Worm (Caenorhabditis elegans) whole organism, L3 larva: ENCODE measurements around the gene sma-4.
A peak's percentile ranks its signal among the peaks of the same experiment; 100 is the strongest.

ENCODE experiments used
- R02D3.7 ChIP-seq: fragments of 150-350 bp; optimal IDR thresholded peaks from 2 replicates; lab custom pipeline; 2014; ENCODE audit warnings: missing biosample characterization, missing genetic modification characterization
- ZK546.5 ChIP-seq: sonication (generic microtip); optimal IDR thresholded peaks from 2 replicates; lab custom pipeline; 2017; ENCODE audit warnings: missing biosample characterization, missing genetic modification characterization
- ama-1 ChIP-seq: fragments of 150-350 bp; optimal IDR thresholded peaks from 2 replicates; lab custom pipeline; 2018
- ceh-16 ChIP-seq: sonication (generic microtip); optimal IDR thresholded peaks from 2 replicates; lab custom pipeline; 2017; ENCODE audit warnings: missing biosample characterization, missing genetic modification characterization
- ceh-28 ChIP-seq: fragments of 150-350 bp; optimal IDR thresholded peaks from 2 replicates; lab custom pipeline; 2014; ENCODE audit warnings: missing biosample characterization, missing genetic modification reagents, missing genetic modification characterization
- ceh-9 ChIP-seq: sonication (generic microtip); optimal IDR thresholded peaks from 2 replicates; lab custom pipeline; 2018; ENCODE audit warnings: missing biosample characterization, missing genetic modification characterization
- daf-12 ChIP-seq: fragments of 150-350 bp; optimal IDR thresholded peaks from 2 replicates; lab custom pipeline; 2014; ENCODE audit warnings: missing biosample characterization, missing genetic modification reagents, missing genetic modification characterization
- egl-27 ChIP-seq: sonication (generic microtip); optimal IDR thresholded peaks from 4 replicates; lab custom pipeline; 2017; ENCODE audit warnings: missing biosample characterization, missing genetic modification reagents, missing genetic modification characterization
- egl-5 ChIP-seq: fragments of 150-350 bp; optimal IDR thresholded peaks from 2 replicates; lab custom pipeline; 2017; ENCODE audit warnings: missing biosample characterization, missing genetic modification reagents, missing genetic modification characterization, inconsistent platforms
- elt-1 ChIP-seq: fragments of 150-350 bp; optimal IDR thresholded peaks from 2 replicates; lab custom pipeline; 2014; ENCODE audit warnings: missing biosample characterization, missing genetic modification characterization
- elt-2 ChIP-seq: sonication (generic microtip); optimal IDR thresholded peaks from 2 replicates; lab custom pipeline; 2016; ENCODE audit warnings: missing genetic modification reagents, mild to moderate bottlenecking, missing genetic modification characterization, missing compliant biosample characterization
- elt-3 ChIP-seq, 3 experiments: fragments of 150-350 bp in 1 of 3; sonication (generic microtip) in 2 of 3; optimal IDR thresholded peaks; 2 replicates in 2 of 3; 4 replicates in 1 of 3; lab custom pipeline; 2014 to 2017; ENCODE audit warnings: missing biosample characterization in 3 of 3, missing genetic modification characterization in 3 of 3
- eor-1 ChIP-seq, 2 experiments: fragments of 150-350 bp; optimal IDR thresholded peaks; 2 replicates each; lab custom pipeline; 2014 to 2018; ENCODE audit warnings: missing biosample characterization in 2 of 2, missing genetic modification characterization in 2 of 2
- fkh-10 ChIP-seq: sonication (generic microtip); optimal IDR thresholded peaks from 2 replicates; lab custom pipeline; 2017; ENCODE audit warnings: missing biosample characterization, missing genetic modification reagents, missing genetic modification characterization
- fkh-2 ChIP-seq: fragments of 150-350 bp; optimal IDR thresholded peaks from 2 replicates; lab custom pipeline; 2014; ENCODE audit warnings: missing biosample characterization, missing genetic modification reagents, missing genetic modification characterization
- fos-1 ChIP-seq: fragments of 150-350 bp; optimal IDR thresholded peaks from 2 replicates; lab custom pipeline; 2014; ENCODE audit warnings: missing biosample characterization, missing genetic modification characterization
- hmg-11 ChIP-seq: sonication (generic microtip); optimal IDR thresholded peaks from 2 replicates; lab custom pipeline; 2016; ENCODE audit warnings: missing genetic modification characterization, missing compliant biosample characterization
- jun-1 ChIP-seq: fragments of 150-350 bp; optimal IDR thresholded peaks from 2 replicates; lab custom pipeline; 2014; ENCODE audit warnings: missing biosample characterization, missing genetic modification reagents, missing genetic modification characterization
- lin-15B ChIP-seq: fragments of 150-350 bp; optimal IDR thresholded peaks from 2 replicates; lab custom pipeline; 2014; ENCODE audit warnings: missing biosample characterization, missing genetic modification characterization
- lin-39 ChIP-seq: fragments of 150-350 bp; optimal IDR thresholded peaks from 2 replicates; lab custom pipeline; 2018; ENCODE audit warnings: missing biosample characterization, missing genetic modification reagents, missing genetic modification characterization
- mdl-1 ChIP-seq: fragments of 150-350 bp; optimal IDR thresholded peaks from 2 replicates; lab custom pipeline; 2014; ENCODE audit warnings: missing biosample characterization, missing genetic modification characterization
- nfya-1 ChIP-seq: sonication (generic microtip); optimal IDR thresholded peaks from 2 replicates; lab custom pipeline; 2017; ENCODE audit warnings: missing genetic modification characterization, mild to moderate bottlenecking, missing compliant biosample characterization, antibody characterized with exemption, moderate library complexity; ENCODE audit not compliant: insufficient read depth
- nhr-11 ChIP-seq: fragments of 150-350 bp; optimal IDR thresholded peaks from 2 replicates; lab custom pipeline; 2014; ENCODE audit warnings: missing biosample characterization, missing genetic modification characterization
- nhr-23 ChIP-seq: fragments of 150-350 bp; optimal IDR thresholded peaks from 2 replicates; lab custom pipeline; 2014; ENCODE audit warnings: missing biosample characterization, missing genetic modification reagents, missing genetic modification characterization
- nhr-237 ChIP-seq: fragments of 150-350 bp; optimal IDR thresholded peaks from 2 replicates; lab custom pipeline; 2014; ENCODE audit warnings: missing biosample characterization, missing genetic modification characterization
- nhr-25 ChIP-seq: sonication (generic microtip); optimal IDR thresholded peaks from 2 replicates; lab custom pipeline; 2017; ENCODE audit warnings: missing biosample characterization, missing genetic modification characterization
- nhr-28 ChIP-seq: fragments of 150-350 bp; optimal IDR thresholded peaks from 2 replicates; lab custom pipeline; 2014; ENCODE audit warnings: missing biosample characterization, missing genetic modification characterization
- nhr-43 ChIP-seq: sonication (generic microtip); optimal IDR thresholded peaks from 2 replicates; lab custom pipeline; 2016; ENCODE audit warnings: mild to moderate bottlenecking, missing genetic modification characterization, missing compliant biosample characterization; ENCODE audit not compliant: poor library complexity, severe bottlenecking
- nhr-67 ChIP-seq: fragments of 150-350 bp; optimal IDR thresholded peaks from 2 replicates; lab custom pipeline; 2014; ENCODE audit warnings: missing biosample characterization, missing genetic modification characterization
- nhr-76 ChIP-seq: fragments of 150-350 bp; sonication (generic microtip); optimal IDR thresholded peaks from 5 replicates; lab custom pipeline; 2014; ENCODE audit warnings: missing biosample characterization, missing genetic modification characterization
- nhr-77 ChIP-seq: fragments of 150-350 bp; optimal IDR thresholded peaks from 2 replicates; lab custom pipeline; 2014; ENCODE audit warnings: missing biosample characterization, missing genetic modification characterization
- pha-4 ChIP-seq: fragments of 150-350 bp; optimal IDR thresholded peaks from 2 replicates; lab custom pipeline; 2014; ENCODE audit warnings: missing biosample characterization, missing genetic modification reagents, missing genetic modification characterization
- sea-2 ChIP-seq: fragments of 150-350 bp; sonication (generic microtip); optimal IDR thresholded peaks from 4 replicates; lab custom pipeline; 2014; ENCODE audit warnings: missing biosample characterization, missing genetic modification reagents, missing genetic modification characterization
- skn-1 ChIP-seq: fragments of 150-350 bp; optimal IDR thresholded peaks from 2 replicates; lab custom pipeline; 2014; ENCODE audit warnings: missing biosample characterization, missing genetic modification characterization
- tbx-2 ChIP-seq: sonication (generic microtip); optimal IDR thresholded peaks from 2 replicates; lab custom pipeline; 2016; ENCODE audit warnings: mild to moderate bottlenecking, missing genetic modification characterization, missing compliant biosample characterization
- zag-1 ChIP-seq: fragments of 150-350 bp; optimal IDR thresholded peaks from 2 replicates; lab custom pipeline; 2014; ENCODE audit warnings: missing biosample characterization, missing genetic modification characterization
- ztf-11 ChIP-seq: fragments of 150-350 bp; optimal IDR thresholded peaks from 2 replicates; lab custom pipeline; 2014; ENCODE audit warnings: missing biosample characterization, missing genetic modification characterization
- ztf-4 ChIP-seq: fragments of 150-350 bp; optimal IDR thresholded peaks from 2 replicates; lab custom pipeline; 2014; ENCODE audit warnings: missing biosample characterization, missing genetic modification characterization

The sma-4 gene

ce11 chrIII:5840815-5841573 is 25.0 kb downstream of the sma-4 start:
- peak; percentile 62 for TF ChIP-seq elt-1
- no peak for TF ChIP-seq lin-15B (tag; lab: Kevin White, UChicago)
- TF ChIP-seq skn-1 (tag; lab: Kevin White, UChicago), result no peak
- no peak for TF ChIP-seq eor-1 (tag; optimal IDR thresholded peaks at IDR 0.05; lab: Kevin White, UChicago)
- TF ChIP-seq hmg-11 (tag; lab: Kevin White, UChicago), result no peak
- TF ChIP-seq nfya-1 (tag; lab: Kevin White, UChicago), result no peak
- TF ChIP-seq elt-2 (tag; lab: Kevin White, UChicago), result no peak
- TF ChIP-seq elt-3 (tag; optimal IDR thresholded peaks at IDR 0.05; lab: Kevin White, UChicago), result no peak
- TF ChIP-seq fkh-2 (tag; lab: Kevin White, UChicago), result no peak
- TF ChIP-seq ama-1 (lab: Kevin White, UChicago), result peak; percentile 50
- TF ChIP-seq nhr-11 (tag; lab: Kevin White, UChicago), result no peak
- TF ChIP-seq fos-1 (tag; lab: Kevin White, UChicago), result no peak
- TF ChIP-seq tbx-2, result no peak
- TF ChIP-seq, all 47 proteins: peak for 2

ce11 chrIII:5841676-5842075 is 25.6 kb downstream of the sma-4 start:
- TF ChIP-seq nhr-23, result peak; percentile 56
- peak; percentile 20 for TF ChIP-seq egl-5 (tag; lab: Kevin White, UChicago)
- no peak for TF ChIP-seq R02D3.7 (tag; lab: Kevin White, UChicago)
- TF ChIP-seq lin-15B (tag; lab: Kevin White, UChicago), result no peak
- TF ChIP-seq jun-1 (tag; lab: Kevin White, UChicago), result peak; percentile 23
- peak; percentile 17 for TF ChIP-seq nfya-1 (tag; lab: Kevin White, UChicago)
- no peak for TF ChIP-seq skn-1 (tag; lab: Kevin White, UChicago)
- no peak for TF ChIP-seq elt-1
- TF ChIP-seq ZK546.5 (tag; lab: Kevin White, UChicago), result no peak
- TF ChIP-seq nhr-28 (tag; lab: Kevin White, UChicago), result no peak
- TF ChIP-seq pha-4 (tag; lab: Kevin White, UChicago), result peak; percentile 53
- no peak for TF ChIP-seq ceh-9 (tag; lab: Kevin White, UChicago)
- peak; percentile 74 for TF ChIP-seq nhr-25 (tag; lab: Kevin White, UChicago)
- TF ChIP-seq hmg-11 (tag; lab: Kevin White, UChicago), result peak; percentile 3
- TF ChIP-seq mdl-1 (tag; lab: Kevin White, UChicago), result peak; percentile 8
- no peak for TF ChIP-seq ztf-11 (tag; lab: Kevin White, UChicago)
- no peak for TF ChIP-seq ceh-16 (tag; lab: Kevin White, UChicago)

ce11 chrIII:5842920-5843319 is 26.9 kb downstream of the sma-4 start:
- TF ChIP-seq hmg-11 (tag; lab: Kevin White, UChicago) (peak; percentile 7), nhr-43 (no peak), ceh-16 (tag; lab: Kevin White, UChicago) (no peak), sea-2 (GFP tag; lab: Kevin White, UChicago) (no peak), eor-1 (tag; optimal IDR thresholded peaks at IDR 0.05; lab: Kevin White, UChicago) (no peak), pha-4 (tag; lab: Kevin White, UChicago) (peak; percentile 60), ztf-4 (tag; lab: Kevin White, UChicago) (no peak), ama-1 (lab: Kevin White, UChicago) (no peak), zag-1 (tag; lab: Kevin White, UChicago) (no peak), ceh-9 (tag; lab: Kevin White, UChicago) (no peak), fkh-2 (tag; lab: Kevin White, UChicago) (no peak), ceh-28 (no peak), nfya-1 (tag; lab: Kevin White, UChicago) (peak; percentile 23), egl-27 (no peak), elt-2 (tag; lab: Kevin White, UChicago) (no peak), nhr-25 (tag; lab: Kevin White, UChicago) (no peak), nhr-67 (no peak), nhr-237 (tag; lab: Kevin White, UChicago) (no peak), jun-1 (tag; lab: Kevin White, UChicago) (no peak), nhr-76 (tag; lab: Kevin White, UChicago) (no peak)

- no peak for TF ChIP-seq elt-3 (tag; optimal IDR thresholded peaks at IDR 0.05; lab: Kevin White, UChicago)
- TF ChIP-seq R02D3.7 (tag; lab: Kevin White, UChicago), result no peak
- no peak for TF ChIP-seq hmg-11 (tag; lab: Kevin White, UChicago)
- TF ChIP-seq nhr-11 (tag; lab: Kevin White, UChicago), result no peak
- no peak for TF ChIP-seq nfya-1 (tag; lab: Kevin White, UChicago)
- TF ChIP-seq fkh-2 (tag; lab: Kevin White, UChicago), result no peak
- no peak for TF ChIP-seq ceh-28
- no peak for TF ChIP-seq fkh-10 (GFP tag; lab: Kevin White, UChicago)
- no peak for TF ChIP-seq nhr-77 (tag; lab: Kevin White, UChicago)
- TF ChIP-seq egl-27, result no peak
- no peak for TF ChIP-seq nhr-25 (tag; lab: Kevin White, UChicago)
- TF ChIP-seq lin-39, result peak; percentile 21
- TF ChIP-seq pha-4 (tag; lab: Kevin White, UChicago), result peak; percentile 71
- no peak for TF ChIP-seq daf-12 (tag; lab: Kevin White, UChicago)
- no peak for TF ChIP-seq nhr-28 (tag; lab: Kevin White, UChicago)
- no peak for TF ChIP-seq tbx-2
Measured at ce11 chrIII:5843662-5844061, 27.6 kb downstream of the sma-4 start.
